Fruit fly (Drosophila melanogaster): ENCODE data around the gene CG31178.

DNA sequence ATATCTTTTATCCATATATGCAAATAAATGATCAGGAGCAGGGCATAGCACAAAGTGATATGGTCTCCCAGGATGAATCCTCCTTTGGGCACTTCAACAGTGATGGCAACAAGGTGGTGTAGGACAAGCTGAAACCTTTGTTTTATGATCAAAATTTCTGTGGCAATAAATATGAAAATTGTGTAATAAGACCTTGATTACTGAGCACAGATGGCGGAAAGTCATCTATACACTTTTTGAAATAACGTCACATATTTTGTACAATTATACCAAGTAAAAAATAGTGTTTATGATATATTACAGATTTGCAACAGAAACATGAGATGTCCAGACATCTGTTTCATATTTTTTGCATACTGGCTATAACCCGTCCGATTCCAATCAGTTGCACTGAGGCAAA is 7.0 kb downstream of the CG31178 start, which contains the start of gene CG31465:
- no peak for TF ChIP-seq h (optimal IDR thresholded peaks at IDR 0.05)
- TF ChIP-seq ttk (optimal IDR thresholded peaks at IDR 0.05) = no peak
- no peak for TF ChIP-seq Sin3A (optimal IDR thresholded peaks at IDR 0.05)

All from Kc167 (cell line).